Fruit fly (Drosophila melanogaster) whole organism, wandering third instar larva: ENCODE measurements around the gene Calr.

ENCODE experiments used
- CG32264 ChIP-seq: fragments of 200-800 bp; sonication (Bioruptor generic); optimal IDR thresholded peaks from 2 replicates; lab custom pipeline; 2016; ENCODE audit warnings: missing biosample characterization, missing genetic modification characterization
- CrebA ChIP-seq: fragments of 200-800 bp; sonication (Bioruptor generic); optimal IDR thresholded peaks from 2 replicates; lab custom pipeline; 2016; ENCODE audit warnings: missing biosample characterization, mild to moderate bottlenecking, missing genetic modification characterization, borderline replicate concordance
- Dfd ChIP-seq: fragments of >200 bp; optimal IDR thresholded peaks from 2 replicates; lab custom pipeline; 2017; ENCODE audit warnings: missing biosample characterization, missing genetic modification characterization
- Hnf4 ChIP-seq: fragments of 200-800 bp; sonication (Bioruptor generic); optimal IDR thresholded peaks from 2 replicates; lab custom pipeline; 2016; ENCODE audit warnings: missing biosample characterization, mild to moderate bottlenecking, missing genetic modification characterization
- Hr78 ChIP-seq: fragments of >200 bp; optimal IDR thresholded peaks from 2 replicates; lab custom pipeline; 2017; ENCODE audit warnings: missing biosample characterization, missing genetic modification characterization
- Hr83 ChIP-seq: fragments of 200-300 bp; sonication (Bioruptor generic); optimal IDR thresholded peaks from 2 replicates; lab custom pipeline; 2016; ENCODE audit warnings: missing biosample characterization, mild to moderate bottlenecking, missing genetic modification characterization, moderate library complexity; ENCODE audit not compliant: poor library complexity, severe bottlenecking
- Jra ChIP-seq: sonication (Bioruptor generic); optimal IDR thresholded peaks from 2 replicates; lab custom pipeline; 2016; ENCODE audit warnings: missing biosample characterization, missing genetic modification characterization
- Myc ChIP-seq: fragments of >200 bp; optimal IDR thresholded peaks from 2 replicates; lab custom pipeline; 2017
- N ChIP-seq: fragments of >200 bp; optimal IDR thresholded peaks from 2 replicates; lab custom pipeline; 2018; ENCODE audit warnings: missing biosample characterization, missing external identifiers, missing genetic modification characterization
- Rel ChIP-seq, 2 experiments: fragments of 200-800 bp; sonication (Bioruptor generic) in 1 of 2; optimal IDR thresholded peaks; 2 replicates in 1 of 2; 3 replicates in 1 of 2; lab custom pipeline; 2016 to 2019; ENCODE audit warnings: mild to moderate bottlenecking in 2 of 2, missing biosample characterization in 2 of 2, missing genetic modification characterization in 2 of 2, moderate library complexity in 1 of 2
- brk ChIP-seq: fragments of 200-800 bp; sonication (Bioruptor generic); optimal IDR thresholded peaks from 2 replicates; lab custom pipeline; 2016; ENCODE audit warnings: missing biosample characterization, mild to moderate bottlenecking, missing genetic modification characterization
- dl ChIP-seq, 2 experiments: fragments of 175-275, 200-275 bp in 1 of 2; fragments of 200-275 bp in 1 of 2; sonication (Bioruptor generic); optimal IDR thresholded peaks; lab custom pipeline; 2018; ENCODE audit warnings: mild to moderate bottlenecking in 2 of 2, missing biosample characterization in 2 of 2, missing genetic modification characterization in 2 of 2, moderate library complexity in 2 of 2; ENCODE audit not compliant: partially characterized antibody in 2 of 2, insufficient read depth in 1 of 2
- dsf ChIP-seq: sonication (Bioruptor generic); optimal IDR thresholded peaks from 2 replicates; lab custom pipeline; 2016; ENCODE audit warnings: missing biosample characterization, missing genetic modification characterization, borderline replicate concordance
- ey ChIP-seq: fragments of 200-800 bp; sonication (Bioruptor generic); optimal IDR thresholded peaks from 2 replicates; lab custom pipeline; 2016; ENCODE audit warnings: missing biosample characterization, missing genetic modification characterization
- fru ChIP-seq: fragments of 200-800 bp; sonication (Bioruptor generic); optimal IDR thresholded peaks from 3 replicates; lab custom pipeline; 2016; ENCODE audit warnings: missing biosample characterization, mild to moderate bottlenecking, missing genetic modification characterization
- h ChIP-seq: fragments of 200-800 bp; sonication (Bioruptor generic); optimal IDR thresholded peaks from 3 replicates; lab custom pipeline; 2016; ENCODE audit warnings: missing biosample characterization, mild to moderate bottlenecking, missing genetic modification characterization
- jim ChIP-seq: fragments of 175-275, 200-325 bp; sonication (Bioruptor generic); optimal IDR thresholded peaks from 2 replicates; lab custom pipeline; 2016; ENCODE audit warnings: missing biosample characterization, mild to moderate bottlenecking, missing genetic modification characterization
- lola ChIP-seq: fragments of >200 bp; optimal IDR thresholded peaks from 2 replicates; lab custom pipeline; 2017; ENCODE audit warnings: missing biosample characterization, missing genetic modification characterization
- psq ChIP-seq: fragments of 200-800 bp; sonication (Bioruptor generic); optimal IDR thresholded peaks from 3 replicates; lab custom pipeline; 2017; ENCODE audit warnings: missing biosample characterization, mild to moderate bottlenecking, missing genetic modification characterization, moderate library complexity
- rgr ChIP-seq: fragments of 200-800 bp; sonication (Bioruptor generic); optimal IDR thresholded peaks from 3 replicates; lab custom pipeline; 2016; ENCODE audit warnings: missing biosample characterization, mild to moderate bottlenecking, missing genetic modification characterization
- tai ChIP-seq: sonication (Bioruptor generic); optimal IDR thresholded peaks from 2 replicates; lab custom pipeline; 2016; ENCODE audit warnings: missing biosample characterization, missing genetic modification characterization
- usp ChIP-seq: fragments of >200 bp; optimal IDR thresholded peaks from 2 replicates; lab custom pipeline; 2017; ENCODE audit warnings: missing biosample characterization, missing genetic modification characterization
- woc ChIP-seq: sonication (Bioruptor generic); optimal IDR thresholded peaks from 2 replicates; lab custom pipeline; 2016; ENCODE audit warnings: missing biosample characterization, mild to moderate bottlenecking, missing genetic modification characterization

Calr gene

dm6 chr3R:9637361-9637760 is 6.7 kb upstream of the Calr start, which contains the start of gene Scm:
Scm (minus strand) TSS chr3R:9637611.
- peak; percentile 48 for TF ChIP-seq rgr (GFP tag; lab: Kevin White, UChicago)
- no peak for TF ChIP-seq Jra (GFP tag; lab: Kevin White, UChicago)
- TF ChIP-seq Rel (GFP tag; optimal IDR thresholded peaks at IDR 0.05; lab: Kevin White, UChicago) = no peak
- TF ChIP-seq Rel (tag; optimal IDR thresholded peaks at IDR 0.05; lab: Kevin White, UChicago) = peak; percentile 94

dm6 chr3R:9632110-9632921 is 1.7 kb upstream of the Calr start:
- TF ChIP-seq jim = no peak

- TF ChIP-seq CrebA (GFP tag; lab: Kevin White, UChicago) (no peak), dl (GFP tag; optimal IDR thresholded peaks at IDR 0.05; lab: Kevin White, UChicago; ENCODE audit: insufficient read depth in 1 of 2, partially characterized antibody in 2 of 2) (no peak), Rel (GFP tag; optimal IDR thresholded peaks at IDR 0.05; lab: Kevin White, UChicago) (no peak), Rel (tag; optimal IDR thresholded peaks at IDR 0.05; lab: Kevin White, UChicago) (peak; percentile 48), fru (no peak)
These were observed 913 bp upstream of the Calr start, which contains the start of gene SpdS for dm6 chr3R:9631564-9631963. SpdS (plus strand) TSS chr3R:9631641.

- TF ChIP-seq dsf (no peak), usp (GFP tag; lab: Kevin White, UChicago) (no peak), tai (GFP tag; lab: Kevin White, UChicago) (no peak), ey (GFP tag; lab: Kevin White, UChicago) (no peak), CrebA (GFP tag; lab: Kevin White, UChicago) (peak; percentile 97), dl (GFP tag; optimal IDR thresholded peaks at IDR 0.05; lab: Kevin White, UChicago; ENCODE audit: insufficient read depth in 1 of 2, partially characterized antibody in 2 of 2) (peak in 1 of 2 experiments; percentile 37), psq (GFP tag; lab: Kevin White, UChicago) (peak; percentile 88), Hr83 (GFP tag; lab: Kevin White, UChicago) (peak; percentile 38), Rel (GFP tag; optimal IDR thresholded peaks at IDR 0.05; lab: Kevin White, UChicago) (no peak), Rel (tag; optimal IDR thresholded peaks at IDR 0.05; lab: Kevin White, UChicago) (peak; percentile 30), woc (no peak), lola (GFP tag; lab: Kevin White, UChicago) (no peak)
These were observed 508 bp downstream of the Calr start for dm6 chr3R:9630053-9630632.

dm6 chr3R:9628607-9629006 is 2.0 kb downstream of the Calr start:
- TF ChIP-seq Hnf4 (GFP tag; lab: Kevin White, UChicago) = peak; percentile 53
- TF ChIP-seq Myc = peak; percentile 17
- no peak for TF ChIP-seq Hr78 (GFP tag; lab: Kevin White, UChicago)
- TF ChIP-seq brk (GFP tag; lab: Kevin White, UChicago) = peak; percentile 34

- no peak for TF ChIP-seq Hr78 (GFP tag; lab: Kevin White, UChicago)
- TF ChIP-seq CrebA (GFP tag; lab: Kevin White, UChicago) = no peak
- no peak for TF ChIP-seq rgr (GFP tag; lab: Kevin White, UChicago)
- TF ChIP-seq h (GFP tag; lab: Kevin White, UChicago) = no peak
- TF ChIP-seq brk (GFP tag; lab: Kevin White, UChicago) = no peak
- TF ChIP-seq Myc = no peak
- no peak for TF ChIP-seq N (GFP tag; lab: Kevin White, UChicago)
- TF ChIP-seq CG32264 (GFP tag; lab: Kevin White, UChicago) = no peak
- TF ChIP-seq dsf = no peak
- TF ChIP-seq Dfd (GFP tag; lab: Kevin White, UChicago) = no peak
- TF ChIP-seq ey (GFP tag; lab: Kevin White, UChicago) = no peak
- no peak for TF ChIP-seq lola (GFP tag; lab: Kevin White, UChicago)
- TF ChIP-seq woc = no peak
- TF ChIP-seq tai (GFP tag; lab: Kevin White, UChicago) = no peak
- no peak for TF ChIP-seq Hr83 (GFP tag; lab: Kevin White, UChicago)
- TF ChIP-seq psq (GFP tag; lab: Kevin White, UChicago) = no peak
- no peak for TF ChIP-seq Hnf4 (GFP tag; lab: Kevin White, UChicago)
These were observed 2.6 kb downstream of the Calr start for dm6 chr3R:9628036-9628435.
